Worm (Caenorhabditis elegans): ENCODE results near the gene T24H10.4.

T24H10.4 gene

ce11 chrII:9072769-9073168 is 36.6 kb upstream of the T24H10.4 start:
- TF ChIP-seq nhr-77 (tag; optimal IDR thresholded peaks at IDR 0.05), result no peak
- no peak for TF ChIP-seq peb-1 (tag; optimal IDR thresholded peaks at IDR 0.05)
- no peak for TF ChIP-seq ztf-11 (tag; optimal IDR thresholded peaks at IDR 0.05)
- no peak for TF ChIP-seq lsy-2 (tag; optimal IDR thresholded peaks at IDR 0.05)
- TF ChIP-seq blmp-1 (tag; optimal IDR thresholded peaks at IDR 0.05; ENCODE audit: insufficient read depth), result peak; percentile 46
- peak; percentile 7 for TF ChIP-seq egl-27 (tag; optimal IDR thresholded peaks at IDR 0.05)

- TF ChIP-seq lsy-2 (tag; optimal IDR thresholded peaks at IDR 0.05), result no peak
- no peak for TF ChIP-seq dmd-4 (tag; optimal IDR thresholded peaks at IDR 0.05)
Measured at ce11 chrII:9074492-9074891, 34.8 kb upstream of the T24H10.4 start.

ce11 chrII:9076098-9076879 is 33.0 kb upstream of the T24H10.4 start:
- TF ChIP-seq nhr-11 (tag; optimal IDR thresholded peaks at IDR 0.05), result no peak
- no peak for TF ChIP-seq R02D3.7 (tag; optimal IDR thresholded peaks at IDR 0.05)
- TF ChIP-seq ztf-1 (GFP tag; conservative IDR thresholded peaks at IDR 0.05), result no peak
- no peak for TF ChIP-seq unc-55 (GFP tag; optimal IDR thresholded peaks at IDR 0.05)
- TF ChIP-seq F13H6.1 (tag; optimal IDR thresholded peaks at IDR 0.05), result peak; percentile 3
- TF ChIP-seq gmeb-1 (tag; optimal IDR thresholded peaks at IDR 0.05), result no peak
- TF ChIP-seq sma-9 (GFP tag; optimal IDR thresholded peaks at IDR 0.05), result peak; percentile 70
- TF ChIP-seq sma-9 (tag; optimal IDR thresholded peaks at IDR 0.05), result no peak
- TF ChIP-seq lsy-2 (tag; optimal IDR thresholded peaks at IDR 0.05), result peak in 1 of 2 experiments; percentile 5
- TF ChIP-seq fos-1 (tag; optimal IDR thresholded peaks at IDR 0.05), result peak; percentile 37
- no peak for TF ChIP-seq nhr-10 (tag; optimal IDR thresholded peaks at IDR 0.05)

- TF ChIP-seq sma-3 (GFP tag; optimal IDR thresholded peaks at IDR 0.05) (no peak), aly-2 (tag; optimal IDR thresholded peaks at IDR 0.05) (no peak), sem-4 (tag; optimal IDR thresholded peaks at IDR 0.05) (no peak), F13H6.1 (tag; optimal IDR thresholded peaks at IDR 0.05) (peak; percentile 53), nhr-10 (tag; optimal IDR thresholded peaks at IDR 0.05) (no peak), ZK546.5 (tag; optimal IDR thresholded peaks at IDR 0.05) (no peak), ama-1 (optimal IDR thresholded peaks at IDR 0.05) (no peak), nhr-129 (tag; optimal IDR thresholded peaks at IDR 0.05) (peak; percentile 15), sma-9 (GFP tag; optimal IDR thresholded peaks at IDR 0.05) (no peak), sma-9 (tag; optimal IDR thresholded peaks at IDR 0.05) (no peak), zag-1 (tag; optimal IDR thresholded peaks at IDR 0.05) (no peak), Y55F3AM.14 (GFP tag; optimal IDR thresholded peaks at IDR 0.05) (no peak), skn-1 (tag; optimal IDR thresholded peaks at IDR 0.05) (no peak), C34F6.9 (tag; optimal IDR thresholded peaks at IDR 0.05) (peak; percentile 42), mab-5 (tag; optimal IDR thresholded peaks at IDR 0.05) (no peak), ceh-82 (tag; optimal IDR thresholded peaks at IDR 0.05) (no peak)
Measured at ce11 chrII:9078351-9078750, 31.0 kb upstream of the T24H10.4 start.

ce11 chrII:9083093-9083492 is 26.2 kb upstream of the T24H10.4 start, which contains the start of gene sysm-1:
Gene sysm-1, minus strand, starts transcription at chrII:9083193.
- TF ChIP-seq ZK546.5 (tag; optimal IDR thresholded peaks at IDR 0.05) (no peak), F13H6.1 (tag; optimal IDR thresholded peaks at IDR 0.05) (no peak), zag-1 (tag; optimal IDR thresholded peaks at IDR 0.05) (no peak)

ce11 chrII:9086308-9086707 is 23.0 kb upstream of the T24H10.4 start, which contains the start of gene hlh-3:
Gene hlh-3, plus strand, starts transcription at chrII:9086608.
- TF ChIP-seq nhr-21 (tag; optimal IDR thresholded peaks at IDR 0.05), result no peak
- TF ChIP-seq nhr-10 (tag; optimal IDR thresholded peaks at IDR 0.05), result no peak
- no peak for TF ChIP-seq dmd-4 (tag; optimal IDR thresholded peaks at IDR 0.05)
- TF ChIP-seq mbf-1 (tag; optimal IDR thresholded peaks at IDR 0.05), result no peak
- no peak for TF ChIP-seq gmeb-1 (tag; optimal IDR thresholded peaks at IDR 0.05)
- no peak for TF ChIP-seq F13H6.1 (tag; optimal IDR thresholded peaks at IDR 0.05)
- no peak for TF ChIP-seq lin-13 (GFP tag; optimal IDR thresholded peaks at IDR 0.05)
- no peak for TF ChIP-seq crh-2 (tag; optimal IDR thresholded peaks at IDR 0.05)
- no peak for TF ChIP-seq alr-1 (tag; optimal IDR thresholded peaks at IDR 0.05)
- no peak for TF ChIP-seq lin-11 (tag; optimal IDR thresholded peaks at IDR 0.05)
- no peak for TF ChIP-seq nhr-12 (tag; optimal IDR thresholded peaks at IDR 0.05)
- no peak for TF ChIP-seq ama-1 (optimal IDR thresholded peaks at IDR 0.05)
